Worm (Caenorhabditis elegans) whole organism, L3 larva: Measurements from ENCODE around the gene F46H5.11.

Experiments
- ZK546.5 ChIP-seq: sonication (generic microtip); optimal IDR thresholded peaks from 2 replicates; lab custom pipeline; 2017; ENCODE audit warnings: missing biosample characterization, missing genetic modification characterization
- ama-1 ChIP-seq: fragments of 150-350 bp; optimal IDR thresholded peaks from 2 replicates; lab custom pipeline; 2018
- ceh-82 ChIP-seq: fragments of 150-350 bp; optimal IDR thresholded peaks from 2 replicates; lab custom pipeline; 2014; ENCODE audit warnings: missing biosample characterization, missing genetic modification characterization
- egl-5 ChIP-seq: fragments of 150-350 bp; optimal IDR thresholded peaks from 2 replicates; lab custom pipeline; 2017; ENCODE audit warnings: missing biosample characterization, missing genetic modification reagents, missing genetic modification characterization, inconsistent platforms
- elt-3 ChIP-seq, 3 experiments: fragments of 150-350 bp in 1 of 3; sonication (generic microtip) in 2 of 3; optimal IDR thresholded peaks; 2 replicates in 2 of 3; 4 replicates in 1 of 3; lab custom pipeline; 2014 to 2017; ENCODE audit warnings: missing biosample characterization in 3 of 3, missing genetic modification characterization in 3 of 3
- fkh-2 ChIP-seq: fragments of 150-350 bp; optimal IDR thresholded peaks from 2 replicates; lab custom pipeline; 2014; ENCODE audit warnings: missing biosample characterization, missing genetic modification reagents, missing genetic modification characterization
- jun-1 ChIP-seq: fragments of 150-350 bp; optimal IDR thresholded peaks from 2 replicates; lab custom pipeline; 2014; ENCODE audit warnings: missing biosample characterization, missing genetic modification reagents, missing genetic modification characterization
- mdl-1 ChIP-seq: fragments of 150-350 bp; optimal IDR thresholded peaks from 2 replicates; lab custom pipeline; 2014; ENCODE audit warnings: missing biosample characterization, missing genetic modification characterization
- nhr-23 ChIP-seq: fragments of 150-350 bp; optimal IDR thresholded peaks from 2 replicates; lab custom pipeline; 2014; ENCODE audit warnings: missing biosample characterization, missing genetic modification reagents, missing genetic modification characterization
- nhr-237 ChIP-seq: fragments of 150-350 bp; optimal IDR thresholded peaks from 2 replicates; lab custom pipeline; 2014; ENCODE audit warnings: missing biosample characterization, missing genetic modification characterization
- nhr-77 ChIP-seq: fragments of 150-350 bp; optimal IDR thresholded peaks from 2 replicates; lab custom pipeline; 2014; ENCODE audit warnings: missing biosample characterization, missing genetic modification characterization
- pha-4 ChIP-seq: fragments of 150-350 bp; optimal IDR thresholded peaks from 2 replicates; lab custom pipeline; 2014; ENCODE audit warnings: missing biosample characterization, missing genetic modification reagents, missing genetic modification characterization
- snpc-4 ChIP-seq: fragments of 150-350 bp; optimal IDR thresholded peaks from 2 replicates; lab custom pipeline; 2014; ENCODE audit warnings: missing biosample characterization, missing genetic modification characterization

DNA sequence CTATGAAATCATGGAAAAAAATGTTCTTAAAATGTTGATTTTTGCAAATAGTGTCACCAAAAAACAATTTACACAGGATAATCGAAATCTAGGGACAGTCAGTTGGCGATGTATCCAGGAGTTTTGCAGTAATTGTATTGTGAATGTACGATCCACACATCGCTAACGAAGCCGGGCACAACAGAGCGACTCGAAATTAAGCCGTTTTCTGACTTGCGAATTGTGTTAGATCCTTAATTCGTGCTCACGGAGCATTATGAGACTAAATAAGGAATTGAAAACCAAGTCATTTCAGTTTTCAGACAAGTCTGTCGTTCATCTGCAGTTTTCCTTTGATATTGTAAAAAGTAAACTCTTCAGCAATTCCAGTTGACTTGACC, 37.8 kb downstream of the F46H5.11 start:
- TF ChIP-seq nhr-237 (tag; lab: Kevin White, UChicago) (no peak), fkh-2 (tag; lab: Kevin White, UChicago) (no peak), pha-4 (tag; lab: Kevin White, UChicago) (no peak), nhr-77 (tag; lab: Kevin White, UChicago) (no peak), ZK546.5 (tag; lab: Kevin White, UChicago) (no peak), mdl-1 (tag; lab: Kevin White, UChicago) (no peak), egl-5 (tag; lab: Kevin White, UChicago) (no peak), elt-3 (tag; optimal IDR thresholded peaks at IDR 0.05; lab: Kevin White, UChicago) (no peak), nhr-23 (tag; lab: Kevin White, UChicago) (no peak), ceh-82 (tag; lab: Kevin White, UChicago) (no peak), jun-1 (tag; lab: Kevin White, UChicago) (no peak), ama-1 (lab: Kevin White, UChicago) (no peak), snpc-4 (tag; lab: Kevin White, UChicago) (no peak)
